Worm (Caenorhabditis elegans) whole organism, L1 larva: ENCODE results near the gene ZK673.5.

Experiments
- C04F5.9 ChIP-seq: sonication (generic microtip); optimal IDR thresholded peaks from 2 replicates; lab custom pipeline; 2016; ENCODE audit warnings: missing genetic modification characterization, missing compliant biosample characterization
- C34B4.2 ChIP-seq: sonication (generic microtip); optimal IDR thresholded peaks from 2 replicates; lab custom pipeline; 2017; ENCODE audit warnings: mild to moderate bottlenecking, missing genetic modification characterization, missing compliant biosample characterization
- Y116A8C.19 ChIP-seq: sonication (generic microtip); optimal IDR thresholded peaks from 2 replicates; lab custom pipeline; 2016; ENCODE audit warnings: missing compliant biosample characterization, missing genetic modification characterization, borderline replicate concordance
- aha-1 ChIP-seq: fragments of 150-350 bp; optimal IDR thresholded peaks from 2 replicates; lab custom pipeline; 2014; ENCODE audit warnings: missing biosample characterization, missing genetic modification characterization
- alr-1 ChIP-seq: fragments of 200-800 bp; sonication (Bioruptor generic); optimal IDR thresholded peaks from 2 replicates; lab custom pipeline; 2018; ENCODE audit warnings: borderline replicate concordance, mild to moderate bottlenecking, missing genetic modification characterization, missing compliant biosample characterization
- aly-2 ChIP-seq: fragments of 150-350 bp; optimal IDR thresholded peaks from 2 replicates; lab custom pipeline; 2014; ENCODE audit warnings: missing biosample characterization, missing genetic modification characterization
- blmp-1 ChIP-seq: fragments of 150-350 bp; optimal IDR thresholded peaks from 2 replicates; lab custom pipeline; 2014; ENCODE audit warnings: missing biosample characterization, missing genetic modification characterization
- ceh-63 ChIP-seq: fragments of 200-800 bp; sonication (Bioruptor generic); optimal IDR thresholded peaks from 2 replicates; lab custom pipeline; 2018; ENCODE audit warnings: mild to moderate bottlenecking, missing genetic modification characterization, missing compliant biosample characterization
- ceh-8 ChIP-seq: fragments of 200-800 bp; sonication (Bioruptor generic); optimal IDR thresholded peaks from 2 replicates; lab custom pipeline; 2018; ENCODE audit warnings: mild to moderate bottlenecking, missing genetic modification characterization, moderate library complexity, missing compliant biosample characterization
- ceh-82 ChIP-seq, 3 experiments: fragments of 150-350 bp in 1 of 3; sonication (generic microtip) in 2 of 3; optimal IDR thresholded peaks; 2 replicates each; lab custom pipeline; 2014 to 2017; ENCODE audit warnings: missing biosample characterization in 3 of 3, missing genetic modification characterization in 3 of 3
- ces-1 ChIP-seq: fragments of 150-350 bp; optimal IDR thresholded peaks from 2 replicates; lab custom pipeline; 2014; ENCODE audit warnings: missing biosample characterization, missing genetic modification reagents, missing genetic modification characterization
- dpl-1 ChIP-seq, 3 experiments: fragments of 150-350 bp in 2 of 3; sonication (generic microtip) in 1 of 3; optimal IDR thresholded peaks; 2 replicates each; lab custom pipeline; 2014 to 2017; ENCODE audit warnings: missing biosample characterization in 3 of 3, missing genetic modification characterization in 3 of 3, missing genetic modification reagents in 3 of 3
- dsc-1 ChIP-seq: sonication (generic microtip); optimal IDR thresholded peaks from 2 replicates; lab custom pipeline; 2016; ENCODE audit warnings: mild to moderate bottlenecking, missing genetic modification characterization, missing compliant biosample characterization
- efl-3 ChIP-seq: fragments of 200-800 bp; sonication (Bioruptor generic); optimal IDR thresholded peaks from 2 replicates; lab custom pipeline; 2018; ENCODE audit warnings: mild to moderate bottlenecking, missing genetic modification characterization, missing compliant biosample characterization
- egl-27 ChIP-seq, 2 experiments: fragments of 150-350 bp in 1 of 2; sonication (generic microtip); optimal IDR thresholded peaks; 3 replicates each; lab custom pipeline; 2017 to 2018; ENCODE audit warnings: missing biosample characterization in 2 of 2, missing genetic modification characterization in 2 of 2, missing genetic modification reagents in 2 of 2
- elt-3 ChIP-seq, 6 experiments: fragments of 150-350 bp in 1 of 6; sonication (generic microtip); optimal IDR thresholded peaks; 2 replicates each; lab custom pipeline; 2017 to 2018; ENCODE audit warnings: missing biosample characterization in 6 of 6, missing genetic modification characterization in 6 of 6, inconsistent platforms in 1 of 6
- ets-5 ChIP-seq: fragments of 200-800 bp; sonication (Bioruptor generic); IDR thresholded peaks from 2 replicates; pipeline ENCODE4 v1.3.6; 2022; ENCODE audit warnings: missing genetic modification characterization, missing compliant biosample characterization
- fkh-4 ChIP-seq: sonication (generic microtip); optimal IDR thresholded peaks from 2 replicates; lab custom pipeline; 2016; ENCODE audit warnings: missing compliant biosample characterization, missing genetic modification characterization, borderline replicate concordance
- fkh-8 ChIP-seq: sonication (generic microtip); optimal IDR thresholded peaks from 2 replicates; lab custom pipeline; 2016; ENCODE audit warnings: mild to moderate bottlenecking, missing genetic modification characterization, missing compliant biosample characterization
- hlh-17 ChIP-seq: fragments of 200-800 bp; sonication (Bioruptor generic); optimal IDR thresholded peaks from 2 replicates; lab custom pipeline; 2018; ENCODE audit warnings: missing genetic modification characterization, mild to moderate bottlenecking, missing compliant biosample characterization, moderate library complexity, borderline replicate concordance
- hlh-4 ChIP-seq: sonication (generic microtip); optimal IDR thresholded peaks from 2 replicates; lab custom pipeline; 2016; ENCODE audit warnings: mild to moderate bottlenecking, missing genetic modification characterization, missing compliant biosample characterization
- hpl-2 ChIP-seq: fragments of 150-350 bp; optimal IDR thresholded peaks from 2 replicates; lab custom pipeline; 2014; ENCODE audit warnings: missing biosample characterization, missing genetic modification reagents, missing genetic modification characterization
- irx-1 ChIP-seq: sonication (generic microtip); optimal IDR thresholded peaks from 2 replicates; lab custom pipeline; 2016; ENCODE audit warnings: missing genetic modification characterization, missing compliant biosample characterization
- isw-1 ChIP-seq: fragments of 200-800 bp; sonication (Bioruptor generic); IDR thresholded peaks from 2 replicates; pipeline ENCODE4 v1.3.6; 2022; ENCODE audit warnings: missing genetic modification characterization, missing compliant biosample characterization
- lin-35 ChIP-seq, 2 experiments: fragments of 150-350 bp; optimal IDR thresholded peaks; 2 replicates each; lab custom pipeline; 2014; ENCODE audit warnings: missing biosample characterization in 2 of 2, missing genetic modification characterization in 2 of 2, missing genetic modification reagents in 2 of 2
- lir-3 ChIP-seq: sonication (generic microtip); optimal IDR thresholded peaks from 2 replicates; lab custom pipeline; 2016; ENCODE audit warnings: mild to moderate bottlenecking, missing genetic modification characterization, moderate library complexity, missing compliant biosample characterization; ENCODE audit not compliant: poor library complexity
- lsy-2 ChIP-seq, 2 experiments: fragments of 150-350 bp; optimal IDR thresholded peaks; 2 replicates each; lab custom pipeline; 2014; ENCODE audit warnings: missing biosample characterization in 2 of 2, missing genetic modification characterization in 2 of 2
- mdl-1 ChIP-seq, 2 experiments: fragments of 150-350 bp; optimal IDR thresholded peaks; 2 replicates each; lab custom pipeline; 2014 to 2017; ENCODE audit warnings: missing biosample characterization in 2 of 2, missing genetic modification characterization in 2 of 2, inconsistent platforms in 1 of 2
- nhr-11 ChIP-seq: fragments of 150-350 bp; optimal IDR thresholded peaks from 2 replicates; lab custom pipeline; 2014; ENCODE audit warnings: missing biosample characterization, missing genetic modification characterization
- nhr-12 ChIP-seq: sonication (generic microtip); optimal IDR thresholded peaks from 2 replicates; lab custom pipeline; 2017; ENCODE audit warnings: missing biosample characterization, missing genetic modification characterization
- nhr-19 ChIP-seq: fragments of 200-800 bp; sonication (Bioruptor generic); conservative IDR thresholded peaks from 2 replicates; pipeline ENCODE4 v1.3.6; 2022; ENCODE audit warnings: missing genetic modification characterization, missing compliant biosample characterization
- nhr-47 ChIP-seq: sonication (generic microtip); optimal IDR thresholded peaks from 2 replicates; lab custom pipeline; 2016; ENCODE audit warnings: mild to moderate bottlenecking, missing genetic modification characterization, moderate library complexity, missing compliant biosample characterization
- nhr-84 ChIP-seq: sonication (generic microtip); optimal IDR thresholded peaks from 2 replicates; lab custom pipeline; 2017; ENCODE audit warnings: missing biosample characterization, missing genetic modification characterization
- nhr-85 ChIP-seq: sonication (generic microtip); peaks from one replicate; lab custom pipeline; 2016; ENCODE audit warnings: missing genetic modification characterization, inconsistent platforms, missing compliant biosample characterization
- nhr-90 ChIP-seq: sonication (generic microtip); optimal IDR thresholded peaks from 2 replicates; lab custom pipeline; 2016; ENCODE audit warnings: mild to moderate bottlenecking, missing genetic modification characterization, missing compliant biosample characterization; ENCODE audit not compliant: poor library complexity
- pag-3 ChIP-seq: sonication (generic microtip); optimal IDR thresholded peaks from 2 replicates; lab custom pipeline; 2017; ENCODE audit warnings: missing genetic modification characterization, mild to moderate bottlenecking, missing compliant biosample characterization, antibody characterized with exemption, borderline replicate concordance; ENCODE audit not compliant: insufficient read depth
- pax-3 ChIP-seq: fragments of 200-800 bp; sonication (Bioruptor generic); optimal IDR thresholded peaks from 2 replicates; lab custom pipeline; 2018; ENCODE audit warnings: mild to moderate bottlenecking, missing genetic modification characterization, moderate library complexity, missing compliant biosample characterization
- pqm-1 ChIP-seq: sonication (generic microtip); optimal IDR thresholded peaks from 3 replicates; lab custom pipeline; 2017; ENCODE audit warnings: missing biosample characterization, missing genetic modification characterization
- snu-23 ChIP-seq: sonication (generic microtip); optimal IDR thresholded peaks from 2 replicates; lab custom pipeline; 2016; ENCODE audit warnings: missing genetic modification characterization, missing compliant biosample characterization
- sptf-1 ChIP-seq: fragments of 150-350 bp; optimal IDR thresholded peaks from 2 replicates; lab custom pipeline; 2014; ENCODE audit warnings: missing biosample characterization, missing genetic modification characterization
- sup-37 ChIP-seq: fragments of 200-800 bp; sonication (Bioruptor generic); optimal IDR thresholded peaks from 2 replicates; lab custom pipeline; 2018; ENCODE audit warnings: mild to moderate bottlenecking, missing genetic modification characterization, missing compliant biosample characterization
- swsn-7 ChIP-seq: sonication (generic microtip); optimal IDR thresholded peaks from 2 replicates; lab custom pipeline; 2016; ENCODE audit warnings: missing genetic modification characterization, missing compliant biosample characterization
- unc-130 ChIP-seq: fragments of 150-350 bp; optimal IDR thresholded peaks from 2 replicates; lab custom pipeline; 2017; ENCODE audit warnings: missing biosample characterization, missing genetic modification characterization, inconsistent platforms
- unc-62 ChIP-seq: fragments of 150-350 bp; optimal IDR thresholded peaks from 2 replicates; lab custom pipeline; 2014; ENCODE audit warnings: missing biosample characterization, missing genetic modification reagents, missing genetic modification characterization
- unc-86 ChIP-seq: sonication (generic microtip); optimal IDR thresholded peaks from 2 replicates; lab custom pipeline; 2016; ENCODE audit warnings: missing genetic modification characterization, missing compliant biosample characterization
- vab-15 ChIP-seq: sonication (generic microtip); optimal IDR thresholded peaks from 2 replicates; lab custom pipeline; 2017; ENCODE audit warnings: missing genotype, mild to moderate bottlenecking, missing genetic modification characterization, missing compliant biosample characterization
- zag-1 ChIP-seq: fragments of 150-350 bp; optimal IDR thresholded peaks from 2 replicates; lab custom pipeline; 2014; ENCODE audit warnings: missing biosample characterization, missing genetic modification characterization
- zip-4 ChIP-seq: fragments of 200-800 bp; sonication (Bioruptor generic); optimal IDR thresholded peaks from 2 replicates; lab custom pipeline; 2018; ENCODE audit warnings: mild to moderate bottlenecking, missing genetic modification characterization, moderate library complexity, missing compliant biosample characterization
- ztf-11 ChIP-seq, 2 experiments: sonication (generic microtip); optimal IDR thresholded peaks; 2 replicates each; lab custom pipeline; 2016 to 2017; ENCODE audit warnings: missing genetic modification characterization in 2 of 2, missing biosample characterization in 1 of 2, missing compliant biosample characterization in 1 of 2
- ztf-4 ChIP-seq: fragments of 150-350 bp; optimal IDR thresholded peaks from 2 replicates; lab custom pipeline; 2014; ENCODE audit warnings: missing biosample characterization, missing genetic modification characterization

Gene ZK673.5

ce11 chrII:10500674-10501073, 39.4 kb downstream of the ZK673.5 start:
- TF ChIP-seq hlh-17 (no peak), blmp-1 (tag; lab: Kevin White, UChicago) (peak; percentile 85), snu-23 (no peak), zip-4 (GFP tag; lab: Kevin White, UChicago) (no peak)
- TF ChIP-seq, all 84 proteins: peak for 1

DNA sequence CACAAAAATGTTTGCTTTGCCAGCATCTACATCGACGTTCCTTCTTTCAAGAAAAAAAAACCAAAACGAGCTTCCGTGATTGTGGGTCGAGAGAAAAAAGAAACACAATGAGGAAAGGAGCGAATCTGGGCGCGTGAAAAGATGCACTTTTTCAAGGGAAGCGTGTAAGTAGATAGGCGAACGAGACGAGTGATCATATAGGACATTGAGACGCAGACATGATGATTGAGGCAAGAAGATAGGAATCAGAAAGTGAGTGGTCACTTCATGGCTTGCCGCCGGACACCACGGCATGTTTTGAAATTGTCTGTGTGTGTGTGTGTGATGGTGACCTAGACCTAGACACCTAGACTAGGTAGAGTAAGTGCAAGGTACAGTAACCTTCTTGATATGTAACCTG, 40.3 kb downstream of the ZK673.5 start:
- no peak for TF ChIP-seq alr-1 (tag; lab: Kevin White, UChicago)
- no peak for TF ChIP-seq pag-3 (tag; lab: Kevin White, UChicago)
- peak; percentile 20 to 31 for TF ChIP-seq lin-35 (GFP tag; optimal IDR thresholded peaks at IDR 0.05; lab: Kevin White, UChicago)
- TF ChIP-seq sup-37 (GFP tag; lab: Kevin White, UChicago): no peak
- no peak for TF ChIP-seq vab-15 (tag; lab: Kevin White, UChicago)
- no peak for TF ChIP-seq nhr-12
- TF ChIP-seq snu-23: peak; percentile 59
- no peak for TF ChIP-seq fkh-4
- TF ChIP-seq ceh-63: no peak
- no peak for TF ChIP-seq C34B4.2 (tag; lab: Kevin White, UChicago)
- TF ChIP-seq efl-3: no peak
- TF ChIP-seq ztf-4 (tag; lab: Kevin White, UChicago): no peak
- peak in 1 of 2 experiments; percentile 65 for TF ChIP-seq mdl-1 (tag; optimal IDR thresholded peaks at IDR 0.05; lab: Kevin White, UChicago)
- no peak for TF ChIP-seq pqm-1 (tag; lab: Kevin White, UChicago)
- TF ChIP-seq dpl-1 (GFP tag; optimal IDR thresholded peaks at IDR 0.05; lab: Kevin White, UChicago): no peak
- TF ChIP-seq zag-1 (tag; lab: Kevin White, UChicago): no peak
- TF ChIP-seq fkh-8 (tag; lab: Kevin White, UChicago): no peak
- TF ChIP-seq ceh-82 (tag; optimal IDR thresholded peaks at IDR 0.05; lab: Kevin White, UChicago): peak in 1 of 3 experiments; percentile 40
- peak; percentile 18 to 41 for TF ChIP-seq lsy-2 (tag; optimal IDR thresholded peaks at IDR 0.05; lab: Kevin White, UChicago)
- TF ChIP-seq dsc-1 (tag; lab: Kevin White, UChicago): no peak
- TF ChIP-seq nhr-84 (tag; lab: Kevin White, UChicago): no peak
- no peak for TF ChIP-seq ets-5 (GFP tag; lab: Robert Waterston, UW)
- TF ChIP-seq nhr-11 (tag; lab: Kevin White, UChicago): no peak
- no peak for TF ChIP-seq unc-62
- no peak for TF ChIP-seq nhr-47 (tag; lab: Kevin White, UChicago)
- TF ChIP-seq nhr-90 (tag; lab: Kevin White, UChicago): peak; percentile 1
- no peak for TF ChIP-seq ceh-8 (GFP tag; lab: Kevin White, UChicago)
- no peak for TF ChIP-seq Y116A8C.19 (tag; lab: Kevin White, UChicago)
- no peak for TF ChIP-seq pax-3
- TF ChIP-seq hpl-2 (GFP tag; lab: Kevin White, UChicago): no peak
- no peak for TF ChIP-seq zip-4 (GFP tag; lab: Kevin White, UChicago)
- TF ChIP-seq aha-1 (tag; lab: Kevin White, UChicago): no peak
- TF ChIP-seq hlh-4 (tag; lab: Kevin White, UChicago): no peak
- no peak for TF ChIP-seq isw-1 (GFP tag; lab: Robert Waterston, UW)
- peak in 2 of 6 experiments; percentile 26 to 57 for TF ChIP-seq elt-3 (tag; optimal IDR thresholded peaks at IDR 0.05; lab: Kevin White, UChicago)
- no peak for TF ChIP-seq ztf-11 (tag; optimal IDR thresholded peaks at IDR 0.05; lab: Kevin White, UChicago)
- TF ChIP-seq egl-27 (tag; optimal IDR thresholded peaks at IDR 0.05; lab: Kevin White, UChicago): no peak
- peak; percentile 94 for TF ChIP-seq nhr-85 (tag; lab: Kevin White, UChicago)
- TF ChIP-seq lir-3 (tag; lab: Kevin White, UChicago): no peak
- TF ChIP-seq C04F5.9 (tag; lab: Kevin White, UChicago): no peak
- no peak for TF ChIP-seq unc-86
- no peak for TF ChIP-seq unc-130 (tag; lab: Kevin White, UChicago)
- TF ChIP-seq swsn-7 (tag; lab: Kevin White, UChicago): peak; percentile 22
- peak; percentile 33 for TF ChIP-seq irx-1 (tag; lab: Kevin White, UChicago)
- no peak for TF ChIP-seq ces-1 (GFP tag; lab: Kevin White, UChicago)
- no peak for TF ChIP-seq sptf-1 (tag; lab: Kevin White, UChicago)
- TF ChIP-seq aly-2 (tag; lab: Kevin White, UChicago): no peak
- no peak for TF ChIP-seq nhr-19
- TF ChIP-seq blmp-1 (tag; lab: Kevin White, UChicago): peak; percentile 94
